Fruit fly (Drosophila melanogaster) Kc167 (cell line): ENCODE results near the gene CG43203.

Experiments
- Myc ChIP-seq: fragments of >200 bp; optimal IDR thresholded peaks from 2 replicates; lab custom pipeline; 2017; ENCODE audit warnings: missing external identifiers
- Sin3A ChIP-seq: fragments of >200 bp; optimal IDR thresholded peaks from 2 replicates; lab custom pipeline; 2018; ENCODE audit warnings: missing external identifiers
- h ChIP-seq: fragments of >200 bp; optimal IDR thresholded peaks from 3 replicates; lab custom pipeline; 2018; ENCODE audit warnings: missing external identifiers
- insv ChIP-seq: fragments of >200 bp; optimal IDR thresholded peaks from 3 replicates; lab custom pipeline; 2018; ENCODE audit warnings: missing external identifiers
- psq ChIP-seq: fragments of >200 bp; optimal IDR thresholded peaks from 2 replicates; lab custom pipeline; 2017; ENCODE audit warnings: missing external identifiers
- ttk ChIP-seq: sonication (Bioruptor generic); optimal IDR thresholded peaks from 2 replicates; lab custom pipeline; 2017; ENCODE audit warnings: missing external identifiers

The CG43203 gene

dm6 chr3R:19321457-19322172 is 32.2 kb upstream of the CG43203 start:
- no peak for TF ChIP-seq insv (lab: Kevin White, UChicago)
- no peak for TF ChIP-seq h (lab: Kevin White, UChicago)
- TF ChIP-seq ttk (lab: Kevin White, UChicago) = no peak
- no peak for TF ChIP-seq Sin3A (lab: Kevin White, UChicago)
- no peak for TF ChIP-seq Myc (lab: Kevin White, UChicago)
- TF ChIP-seq psq (lab: Kevin White, UChicago) = no peak

dm6 chr3R:19322386-19322785 is 31.5 kb upstream of the CG43203 start:
- TF ChIP-seq insv (lab: Kevin White, UChicago) (no peak), ttk (lab: Kevin White, UChicago) (no peak), Myc (lab: Kevin White, UChicago) (no peak), h (lab: Kevin White, UChicago) (no peak)

dm6 chr3R:19326043-19326805 is 27.6 kb upstream of the CG43203 start, which contains the start of gene Delta:
Delta (minus strand) TSS chr3R:19326217.
- TF ChIP-seq Myc (lab: Kevin White, UChicago) = no peak
- TF ChIP-seq Sin3A (lab: Kevin White, UChicago) = no peak
- TF ChIP-seq insv (lab: Kevin White, UChicago) = no peak
- no peak for TF ChIP-seq h (lab: Kevin White, UChicago)
- TF ChIP-seq psq (lab: Kevin White, UChicago) = no peak
- no peak for TF ChIP-seq ttk (lab: Kevin White, UChicago)

- TF ChIP-seq h (lab: Kevin White, UChicago) (no peak), insv (lab: Kevin White, UChicago) (no peak), Sin3A (lab: Kevin White, UChicago) (no peak), ttk (lab: Kevin White, UChicago) (no peak), psq (lab: Kevin White, UChicago) (no peak), Myc (lab: Kevin White, UChicago) (no peak)
Observed at dm6 chr3R:19328716-19329115, 25.1 kb upstream of the CG43203 start.

dm6 chr3R:19332052-19332451 is 21.8 kb upstream of the CG43203 start:
- TF ChIP-seq ttk (lab: Kevin White, UChicago) (no peak), insv (lab: Kevin White, UChicago) (no peak), h (lab: Kevin White, UChicago) (no peak), psq (lab: Kevin White, UChicago) (no peak), Sin3A (lab: Kevin White, UChicago) (no peak), Myc (lab: Kevin White, UChicago) (no peak)

- TF ChIP-seq ttk (lab: Kevin White, UChicago) = no peak
- no peak for TF ChIP-seq psq (lab: Kevin White, UChicago)
- TF ChIP-seq insv (lab: Kevin White, UChicago) = no peak
- TF ChIP-seq Sin3A (lab: Kevin White, UChicago) = no peak
- TF ChIP-seq h (lab: Kevin White, UChicago) = no peak
- TF ChIP-seq Myc (lab: Kevin White, UChicago) = no peak
Observed at dm6 chr3R:19332553-19332952, 21.3 kb upstream of the CG43203 start.

- TF ChIP-seq insv (lab: Kevin White, UChicago) (no peak), Myc (lab: Kevin White, UChicago) (no peak), psq (lab: Kevin White, UChicago) (no peak), Sin3A (lab: Kevin White, UChicago) (no peak), h (lab: Kevin White, UChicago) (no peak), ttk (lab: Kevin White, UChicago) (no peak)
Observed at dm6 chr3R:19335482-19335881, 18.4 kb upstream of the CG43203 start.

- TF ChIP-seq ttk (lab: Kevin White, UChicago) = no peak
- no peak for TF ChIP-seq psq (lab: Kevin White, UChicago)
- TF ChIP-seq h (lab: Kevin White, UChicago) = no peak
- TF ChIP-seq Sin3A (lab: Kevin White, UChicago) = no peak
- no peak for TF ChIP-seq insv (lab: Kevin White, UChicago)
- TF ChIP-seq Myc (lab: Kevin White, UChicago) = no peak
Observed at dm6 chr3R:19339205-19339724, 14.6 kb upstream of the CG43203 start.

- TF ChIP-seq insv (lab: Kevin White, UChicago) = no peak
Observed at dm6 chr3R:19340312-19341079, 13.4 kb upstream of the CG43203 start.

- TF ChIP-seq ttk (lab: Kevin White, UChicago) = no peak
- no peak for TF ChIP-seq insv (lab: Kevin White, UChicago)
- TF ChIP-seq Myc (lab: Kevin White, UChicago) = no peak
- TF ChIP-seq Sin3A (lab: Kevin White, UChicago) = no peak
- no peak for TF ChIP-seq h (lab: Kevin White, UChicago)
- TF ChIP-seq psq (lab: Kevin White, UChicago) = no peak
Observed at dm6 chr3R:19341779-19342178, 12.1 kb upstream of the CG43203 start.
